Worm (Caenorhabditis elegans): ENCODE results near the gene C53A5.16.

C53A5.16 gene

DNA sequence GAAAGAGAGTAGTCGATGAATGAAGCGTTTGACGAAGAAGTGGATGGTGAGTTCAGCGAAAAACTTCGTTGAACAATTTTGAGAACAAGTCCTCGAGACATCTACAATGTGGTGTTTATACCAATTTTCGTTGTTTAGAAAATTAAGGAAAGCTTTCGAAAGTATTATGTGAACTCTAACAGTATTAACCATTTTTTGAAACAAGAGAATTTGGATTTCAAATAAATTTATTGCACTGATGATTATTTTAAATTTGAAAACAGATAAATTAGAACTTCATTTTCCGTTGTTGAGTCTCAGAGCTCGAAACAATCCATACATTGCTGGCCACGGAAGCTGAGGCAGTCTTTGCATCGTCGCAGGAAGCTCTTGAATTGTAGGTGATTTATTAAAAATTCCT lies at the start of gene C53A5.16:
Gene C53A5.16 (minus strand): TSS at position 101 of the 400 bp plus-strand sequence.
- no peak for TF ChIP-seq snpc-4 (GFP tag; optimal IDR thresholded peaks at IDR 0.05)
- no peak for TF ChIP-seq snpc-4 (tag; optimal IDR thresholded peaks at IDR 0.05)
- TF ChIP-seq C06A6.2 (GFP tag; conservative IDR thresholded peaks at IDR 0.05): no peak
- TF ChIP-seq F57C9.4 (tag; optimal IDR thresholded peaks at IDR 0.05): no peak
- TF ChIP-seq cebp-1 (GFP tag; IDR thresholded peaks at IDR 0.05): no peak
- TF ChIP-seq cebp-1 (tag; optimal IDR thresholded peaks at IDR 0.05): no peak
- TF ChIP-seq snpc-1.3 (tag; optimal IDR thresholded peaks at IDR 0.05; ENCODE audit: insufficient read depth): no peak
- no peak for TF ChIP-seq F33H1.4 (GFP tag; IDR thresholded peaks at IDR 0.05)
- TF ChIP-seq akir-1 (GFP tag; optimal IDR thresholded peaks at IDR 0.05): no peak
- TF ChIP-seq ztf-26 (tag; optimal IDR thresholded peaks at IDR 0.05): no peak
- TF ChIP-seq Y67H2A.10 (GFP tag; conservative IDR thresholded peaks at IDR 0.05): no peak
- no peak for TF ChIP-seq lin-54 (GFP tag; optimal IDR thresholded peaks at IDR 0.05)
- TF ChIP-seq F49E8.2 (tag; optimal IDR thresholded peaks at IDR 0.05; ENCODE audit: insufficient read depth): no peak
- no peak for TF ChIP-seq lin-26 (GFP tag; IDR thresholded peaks at IDR 0.05)
- no peak for TF ChIP-seq K11D2.4 (GFP tag; IDR thresholded peaks at IDR 0.05)
- no peak for TF ChIP-seq nhr-179 (tag; optimal IDR thresholded peaks at IDR 0.05)
- TF ChIP-seq ceh-40 (GFP tag; IDR thresholded peaks at IDR 0.05): no peak
- TF ChIP-seq madf-3 (GFP tag; IDR thresholded peaks at IDR 0.05): no peak
- TF ChIP-seq mxl-1 (tag; optimal IDR thresholded peaks at IDR 0.05): no peak
- TF ChIP-seq Y53F4B.3 (GFP tag; IDR thresholded peaks at IDR 0.05): no peak
- no peak for TF ChIP-seq B0019.2 (GFP tag; conservative IDR thresholded peaks at IDR 0.05)

DNA sequence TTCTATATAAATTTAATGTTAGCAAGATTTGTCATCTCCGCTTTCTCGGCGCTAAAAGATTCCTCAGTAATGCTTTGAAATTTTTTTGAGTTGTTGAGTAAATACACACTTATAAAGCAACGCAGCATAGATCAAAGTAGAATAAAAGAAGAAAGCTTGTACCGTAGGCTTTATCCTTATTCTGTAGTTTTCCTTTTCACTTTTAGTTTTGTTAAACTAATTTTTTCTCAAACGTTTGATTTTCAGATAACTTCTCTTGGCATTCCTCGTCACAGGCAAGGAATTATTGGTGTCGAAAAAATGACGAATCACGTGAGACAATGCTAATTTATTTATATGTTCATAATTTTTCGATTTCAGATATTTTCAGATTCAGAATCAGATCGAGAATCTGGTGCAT lies 40.2 kb upstream of the C53A5.16 start, which contains the start of gene C53A5.11:
Gene C53A5.11 (plus strand): TSS at position 301 of the 400 bp plus-strand sequence.
- no peak for TF ChIP-seq C17E4.6 (GFP tag; IDR thresholded peaks at IDR 0.05)
- no peak for TF ChIP-seq fkh-3 (tag; optimal IDR thresholded peaks at IDR 0.05)
- TF ChIP-seq ztf-26 (tag; optimal IDR thresholded peaks at IDR 0.05): no peak
- no peak for TF ChIP-seq hsf-1 (GFP tag; IDR thresholded peaks at IDR 0.05)
- no peak for TF ChIP-seq Y56A3A.18 (GFP tag; IDR thresholded peaks at IDR 0.05)
- no peak for TF ChIP-seq F57A8.1 (GFP tag; optimal IDR thresholded peaks at IDR 0.05)
- no peak for TF ChIP-seq athp-1 (tag; optimal IDR thresholded peaks at IDR 0.05)
- no peak for TF ChIP-seq snpc-4 (GFP tag; optimal IDR thresholded peaks at IDR 0.05)
- TF ChIP-seq snpc-4 (tag; optimal IDR thresholded peaks at IDR 0.05): no peak
- TF ChIP-seq tbx-9 (tag; optimal IDR thresholded peaks at IDR 0.05; ENCODE audit: borderline replicate concordance): no peak
- no peak for TF ChIP-seq tlf-1 (GFP tag; optimal IDR thresholded peaks at IDR 0.05)
- TF ChIP-seq F49E8.2 (tag; optimal IDR thresholded peaks at IDR 0.05; ENCODE audit: insufficient read depth): no peak
- no peak for TF ChIP-seq nhr-120 (GFP tag; IDR thresholded peaks at IDR 0.05)
- TF ChIP-seq F10E7.11 (tag; optimal IDR thresholded peaks at IDR 0.05): no peak
- no peak for TF ChIP-seq repo-1 (tag; optimal IDR thresholded peaks at IDR 0.05)
- TF ChIP-seq unc-62 (GFP tag; optimal IDR thresholded peaks at IDR 0.05): no peak
- TF ChIP-seq somi-1 (GFP tag; optimal IDR thresholded peaks at IDR 0.05): no peak
- no peak for TF ChIP-seq mel-28 (tag; optimal IDR thresholded peaks at IDR 0.05; ENCODE audit: borderline replicate concordance)
- TF ChIP-seq attf-5 (GFP tag; optimal IDR thresholded peaks at IDR 0.05): no peak
- no peak for TF ChIP-seq zim-3 (tag; optimal IDR thresholded peaks at IDR 0.05)
- no peak for TF ChIP-seq snpc-1.3 (tag; optimal IDR thresholded peaks at IDR 0.05; ENCODE audit: insufficient read depth)

DNA sequence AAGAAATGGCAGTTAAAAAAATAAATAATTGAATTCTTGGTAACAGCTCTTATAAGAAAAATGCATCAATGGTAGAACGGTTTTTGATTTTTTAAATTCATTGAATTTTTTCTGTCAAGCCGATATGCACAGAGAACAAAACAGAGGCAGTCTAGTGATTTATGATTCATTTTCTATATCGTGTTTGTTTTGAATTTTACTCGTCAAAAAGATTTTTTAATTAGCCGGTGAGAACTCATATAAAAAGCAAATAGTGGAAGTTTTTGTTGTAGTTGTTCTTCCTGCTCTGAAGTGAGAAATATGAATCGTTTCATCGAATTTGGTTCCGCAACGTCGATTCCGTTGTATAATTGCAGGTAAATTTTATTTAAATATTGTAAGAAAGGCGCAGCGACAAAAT lies 36.9 kb upstream of the C53A5.16 start, which contains the start of gene srt-32:
Gene srt-32 (plus strand): TSS at position 301 of the 400 bp plus-strand sequence.
- TF ChIP-seq tlf-1 (GFP tag; optimal IDR thresholded peaks at IDR 0.05) (no peak), attf-6 (GFP tag; IDR thresholded peaks at IDR 0.05) (no peak), sdz-38 (tag; optimal IDR thresholded peaks at IDR 0.05) (no peak), cebp-1 (GFP tag; IDR thresholded peaks at IDR 0.05) (no peak), cebp-1 (tag; optimal IDR thresholded peaks at IDR 0.05) (no peak), akir-1 (GFP tag; optimal IDR thresholded peaks at IDR 0.05) (no peak), pha-4 (tag; optimal IDR thresholded peaks at IDR 0.05) (no peak), hlh-12 (tag; optimal IDR thresholded peaks at IDR 0.05) (no peak), C06A6.2 (GFP tag; conservative IDR thresholded peaks at IDR 0.05) (no peak), egl-18 (GFP tag; IDR thresholded peaks at IDR 0.05) (no peak), ztf-25 (GFP tag; IDR thresholded peaks at IDR 0.05) (no peak), nhr-90 (tag; optimal IDR thresholded peaks at IDR 0.05) (no peak), B0261.1 (tag; optimal IDR thresholded peaks at IDR 0.05) (no peak), B0336.3 (GFP tag; IDR thresholded peaks at IDR 0.05) (no peak), F22D6.2 (tag; optimal IDR thresholded peaks at IDR 0.05) (no peak), nfyb-1 (GFP tag; IDR thresholded peaks at IDR 0.05) (no peak)
